Fruit fly (Drosophila melanogaster): ENCODE data around the gene Msr-110.
A peak's percentile ranks its signal among the peaks of the same experiment; 100 is the strongest.

Msr-110 gene

dm6 chr3L:5553717-5554116 lies 23.4 kb downstream of the Msr-110 start:
- no peak for TF ChIP-seq gcm (GFP tag; optimal IDR thresholded peaks at IDR 0.05)
- peak in 1 of 2 experiments; percentile 47 for TF ChIP-seq Pdp1 (GFP tag; optimal IDR thresholded peaks at IDR 0.05)

dm6 chr3L:5551087-5551486 lies 26.1 kb downstream of the Msr-110 start, which contains the start of gene frm:
Gene frm, minus strand, starts transcription at chr3L:5551159.
- no peak for TF ChIP-seq wor (GFP tag; IDR thresholded peaks at IDR 0.05)
- TF ChIP-seq Dll (GFP tag; IDR thresholded peaks at IDR 0.05; ENCODE audit: partially characterized antibody), result no peak
- TF ChIP-seq CG6272 (GFP tag; IDR thresholded peaks at IDR 0.05), result no peak
- peak; percentile 19 for TF ChIP-seq CG13894 (tag; optimal IDR thresholded peaks at IDR 0.05)
- 0 out of 2 replicates have a peak, but pooled peaks have one; percentile 31 for TF ChIP-seq vvl (GFP tag; IDR thresholded peaks at IDR 0.05)
- TF ChIP-seq CG15479 (GFP tag; optimal IDR thresholded peaks at IDR 0.05), result no peak
- peak; percentile 92 for TF ChIP-seq nom (GFP tag; optimal IDR thresholded peaks at IDR 0.05)
- peak; percentile 68 for TF ChIP-seq abd-A (tag; optimal IDR thresholded peaks at IDR 0.05)
- TF ChIP-seq CG7372 (GFP tag; IDR thresholded peaks at IDR 0.05), result 0 out of 2 replicates have a peak, but pooled peaks have one; percentile 18
- TF ChIP-seq Dbx (GFP tag; IDR thresholded peaks at IDR 0.05), result no peak
- TF ChIP-seq CG13287 (GFP tag; IDR thresholded peaks at IDR 0.05; ENCODE audit: partially characterized antibody), result no peak
- TF ChIP-seq h (optimal IDR thresholded peaks at IDR 0.05), result no peak
- TF ChIP-seq CG14710 (tag; optimal IDR thresholded peaks at IDR 0.05), result no peak
- no peak for TF ChIP-seq tup (GFP tag; optimal IDR thresholded peaks at IDR 0.05)
- peak; percentile 14 for TF ChIP-seq CG12769 (tag; optimal IDR thresholded peaks at IDR 0.05)
- no peak for TF ChIP-seq CG31388 (GFP tag; optimal IDR thresholded peaks at IDR 0.05)
- no peak for TF ChIP-seq Camta (GFP tag; optimal IDR thresholded peaks at IDR 0.05)
- TF ChIP-seq sd (tag; optimal IDR thresholded peaks at IDR 0.05), result peak; percentile 76
- TF ChIP-seq Trl (optimal IDR thresholded peaks at IDR 0.05), result peak in 1 of 2 experiments; percentile 38
- no peak for TF ChIP-seq Trl (GFP tag; optimal IDR thresholded peaks at IDR 0.05)
- no peak for TF ChIP-seq ci (GFP tag; IDR thresholded peaks at IDR 0.05)
- peak; percentile 82; the same call in 3 of the 4 replicates for TF ChIP-seq chinmo (GFP tag; IDR thresholded peaks at IDR 0.05; ENCODE audit: partially characterized antibody)
- TF ChIP-seq Med (GFP tag), result peak; percentile 44
- peak; percentile 83 for TF ChIP-seq z (GFP tag; IDR thresholded peaks at IDR 0.05)

- TF ChIP-seq abd-A (tag; optimal IDR thresholded peaks at IDR 0.05) (peak; percentile 50), Blimp-1 (GFP tag; optimal IDR thresholded peaks at IDR 0.05) (peak; percentile 93), CG13894 (tag; optimal IDR thresholded peaks at IDR 0.05) (peak; percentile 91), CG33213 (GFP tag; optimal IDR thresholded peaks at IDR 0.05) (no peak), chinmo (GFP tag; IDR thresholded peaks at IDR 0.05; ENCODE audit: partially characterized antibody) (0 out of 4 replicates have a peak, but pooled peaks have one; percentile 22), grn (GFP tag; optimal IDR thresholded peaks at IDR 0.05) (peak; percentile 68), CG12769 (tag; optimal IDR thresholded peaks at IDR 0.05) (peak; percentile 34), CG15269 (tag; optimal IDR thresholded peaks at IDR 0.05) (peak; percentile 31), CG11093 (GFP tag; IDR thresholded peaks at IDR 0.05) (no peak), Ets65A (GFP tag) (peak; percentile 47), br (optimal IDR thresholded peaks at IDR 0.05) (no peak), Med (GFP tag) (peak; percentile 30), Doc2 (GFP tag; IDR thresholded peaks at IDR 0.05) (no peak), CG10209 (GFP tag; optimal IDR thresholded peaks at IDR 0.05) (no peak), CG14050 (GFP tag; IDR thresholded peaks at IDR 0.05) (no peak), Pdp1 (GFP tag; optimal IDR thresholded peaks at IDR 0.05) (peak in 1 of 2 experiments; percentile 67)
Observed at dm6 chr3L:5548524-5549084, 28.5 kb downstream of the Msr-110 start.
